Fruit fly (Drosophila melanogaster) whole organism, pupa: ENCODE measurements around the gene CCT1.

Experiments used
- CG13204 ChIP-seq: fragments of 200-800 bp; sonication (Bioruptor generic); optimal IDR thresholded peaks from 2 replicates; lab custom pipeline; 2018; ENCODE audit warnings: missing biosample characterization, mild to moderate bottlenecking, missing genetic modification characterization, moderate library complexity
- CG15710 ChIP-seq: fragments of 200-800 bp; sonication (Bioruptor generic); optimal IDR thresholded peaks from 2 replicates; lab custom pipeline; 2018; ENCODE audit warnings: missing biosample characterization, mild to moderate bottlenecking, missing genetic modification characterization, moderate library complexity
- CG17806 ChIP-seq: fragments of 200-800 bp; sonication (Bioruptor generic); optimal IDR thresholded peaks from 2 replicates; lab custom pipeline; 2018; ENCODE audit warnings: missing biosample characterization, mild to moderate bottlenecking, missing genetic modification characterization, moderate library complexity
- CG32121 ChIP-seq: fragments of 200-800 bp; sonication (Bioruptor generic); IDR thresholded peaks from 2 replicates; pipeline ENCODE4 v1.3.6; 2022; ENCODE audit warnings: missing biosample characterization, missing genetic modification characterization
- CG34367 ChIP-seq: fragments of 200-800 bp; sonication (Bioruptor generic); optimal IDR thresholded peaks from 2 replicates; lab custom pipeline; 2018; ENCODE audit warnings: missing biosample characterization, mild to moderate bottlenecking, missing genetic modification characterization
- CG9948 ChIP-seq: fragments of 200-800 bp; sonication (Bioruptor generic); optimal IDR thresholded peaks from 2 replicates; lab custom pipeline; 2018; ENCODE audit warnings: missing biosample characterization, mild to moderate bottlenecking, missing genetic modification characterization, moderate library complexity
- D1 ChIP-seq: fragments of 200-800 bp; sonication (Bioruptor generic); optimal IDR thresholded peaks from 2 replicates; lab custom pipeline; 2018; ENCODE audit warnings: missing biosample characterization, mild to moderate bottlenecking, missing genetic modification characterization, moderate library complexity
- Pif1B ChIP-seq: fragments of 200-800 bp; sonication (Bioruptor generic); optimal IDR thresholded peaks from 3 replicates; lab custom pipeline; 2016; ENCODE audit warnings: missing biosample characterization, missing genetic modification characterization
- fd96Ca ChIP-seq: fragments of 200-800 bp; sonication (Bioruptor generic); IDR thresholded peaks from 3 replicates; pipeline ENCODE4 v1.3.6; 2022; ENCODE audit warnings: missing biosample characterization, missing genetic modification characterization
- rn ChIP-seq: fragments of 200-800 bp; sonication (Bioruptor generic); IDR thresholded peaks from 2 replicates; pipeline ENCODE4 v1.3.6; 2022; ENCODE audit warnings: missing biosample characterization, missing genetic modification characterization

DNA sequence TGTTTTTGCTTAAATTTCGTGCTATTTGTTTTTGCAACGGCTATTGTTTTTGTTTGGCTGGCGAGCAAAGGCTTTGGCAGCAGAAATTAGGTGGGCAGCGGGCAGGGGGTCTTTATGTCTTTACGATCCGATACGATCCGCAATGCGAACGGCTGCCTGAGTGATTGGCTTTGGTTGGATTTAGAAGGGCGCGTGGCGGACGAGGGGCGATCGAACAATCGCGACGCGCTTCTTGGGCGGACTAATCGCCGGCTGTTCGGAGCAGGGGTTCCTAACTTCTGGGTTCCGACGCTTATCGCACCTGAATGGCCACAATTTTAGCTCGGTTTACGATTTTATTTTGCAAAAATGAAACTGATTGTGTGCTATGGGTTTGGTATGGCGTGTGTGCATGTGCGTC, 36.0 kb upstream of the CCT1 start:
- TF ChIP-seq CG34367 = no peak
- no peak for TF ChIP-seq CG13204
- TF ChIP-seq CG9948 (tag; lab: Kevin White, UChicago) = no peak
- TF ChIP-seq CG32121 (GFP tag; lab: Robert Waterston, UW) = peak; percentile 30; the same call in 1 of the 2 replicates
- no peak for TF ChIP-seq fd96Ca
- no peak for TF ChIP-seq CG17806 (tag; lab: Kevin White, UChicago)
- TF ChIP-seq D1 (tag; lab: Kevin White, UChicago) = no peak
- no peak for TF ChIP-seq rn (GFP tag; lab: Robert Waterston, UW)
- TF ChIP-seq CG15710 (tag; lab: Kevin White, UChicago) = no peak
- TF ChIP-seq Pif1B (GFP tag; lab: Kevin White, UChicago) = no peak
